Fruit fly (Drosophila melanogaster) ovary, adult (tissue): ENCODE measurements around the gene ort.
A peak's percentile ranks its signal among the peaks of the same experiment; 100 is the strongest.

ENCODE experiments used
- CG17801 ChIP-seq: fragments of 200-800 bp; optimal IDR thresholded peaks from 2 replicates; lab custom pipeline; 2019; ENCODE audit warnings: missing biosample characterization, mild to moderate bottlenecking, missing genetic modification characterization, moderate library complexity; ENCODE audit not compliant: partially characterized antibody

Gene ort

DNA sequence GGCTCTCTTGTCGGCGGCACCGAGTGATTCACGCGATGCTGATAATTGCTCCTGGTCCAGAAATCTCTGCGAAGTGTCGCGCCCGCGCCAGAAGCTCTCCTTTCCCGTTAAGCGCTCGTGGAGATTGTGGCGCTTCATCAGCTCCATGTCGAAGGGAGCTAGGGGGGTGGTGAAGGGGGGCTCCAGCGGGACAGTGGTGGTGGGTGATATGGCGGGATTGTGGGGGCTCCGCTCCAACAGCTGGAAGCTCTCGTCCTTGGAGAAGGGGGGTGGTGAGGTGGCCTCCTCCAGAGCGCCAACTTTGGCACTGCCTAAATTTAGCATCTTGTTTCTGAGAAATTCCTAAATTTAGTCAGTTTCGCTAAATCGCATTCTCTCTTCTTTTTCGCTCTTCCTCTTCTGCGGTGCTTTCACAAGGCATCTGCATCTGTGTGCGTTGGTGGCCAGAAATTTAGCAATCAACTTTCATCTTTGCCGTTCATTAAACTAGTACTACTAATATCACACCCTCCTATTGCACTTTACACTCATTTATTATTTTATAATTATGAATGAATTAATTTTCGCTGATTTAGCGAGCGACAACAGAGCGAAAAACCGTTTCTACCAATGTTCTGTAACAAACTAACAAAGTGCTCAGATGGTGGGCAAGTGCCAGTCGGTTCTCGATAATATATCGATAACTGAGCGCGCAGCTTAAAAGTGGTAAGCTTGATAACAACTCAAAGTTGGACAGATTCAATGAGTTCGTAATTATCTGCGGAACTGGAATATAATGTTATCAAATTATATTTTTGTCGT is 17.3 kb upstream of the ort start, which contains the start of gene subdued:
subdued (minus strand) TSS at position 631 of the 801 bp plus-strand sequence.
- peak; percentile 19 for TF ChIP-seq CG17801 (GFP tag; lab: Kevin White, UChicago)

dm6 chr3R:19642893-19643270 is 16.7 kb upstream of the ort start:
- no peak for TF ChIP-seq CG17801 (GFP tag; lab: Kevin White, UChicago)

- TF ChIP-seq CG17801 (GFP tag; lab: Kevin White, UChicago): peak; percentile 74
Observed at dm6 chr3R:19644094-19644900, 15.3 kb upstream of the ort start, which contains the start of gene Vha13. Gene Vha13 (minus strand): TSS chr3R:19644386.

dm6 chr3R:19644901-19645204 is 14.7 kb upstream of the ort start, which contains the start of gene Nup58:
Gene Nup58 (plus strand): TSS chr3R:19645026.
- peak; percentile 11 for TF ChIP-seq CG17801 (GFP tag; lab: Kevin White, UChicago)

DNA sequence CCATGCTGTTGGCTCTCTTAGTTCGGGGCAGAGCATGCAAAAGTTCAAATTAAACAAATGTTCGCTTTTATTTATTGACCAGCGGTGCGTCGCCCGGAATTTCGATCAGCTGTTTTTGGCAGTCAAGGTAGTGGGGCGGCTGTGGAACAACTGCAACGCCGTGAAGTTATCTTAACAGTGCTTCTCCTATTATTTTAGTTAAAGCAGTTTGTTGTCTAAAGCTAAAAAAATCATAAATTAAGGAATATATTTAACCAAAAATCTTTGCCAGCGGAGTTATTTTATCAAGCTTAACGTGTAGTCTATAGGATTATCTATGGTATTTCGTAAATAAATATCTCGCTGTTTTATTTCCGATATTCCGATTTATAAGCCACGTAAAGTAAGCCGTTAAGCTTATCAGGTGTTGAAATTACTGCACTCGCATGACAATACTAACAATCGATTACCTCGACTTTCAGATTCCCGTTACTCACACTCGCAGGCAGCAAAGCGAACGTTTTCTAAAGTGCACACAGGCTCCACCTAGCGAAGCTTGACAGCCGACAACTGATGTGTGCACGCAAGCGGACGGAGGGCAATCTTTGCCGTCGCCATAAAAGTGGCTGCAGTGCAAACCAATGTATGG is 11.1 kb upstream of the ort start, which contains the start of the genes CG6195 and CG31220:
CG6195 (minus strand) TSS at position 122 of the 628 bp plus-strand sequence.
CG31220 (plus strand) TSS at position 199 of the 628 bp plus-strand sequence.
- no peak for TF ChIP-seq CG17801 (GFP tag; lab: Kevin White, UChicago)

DNA sequence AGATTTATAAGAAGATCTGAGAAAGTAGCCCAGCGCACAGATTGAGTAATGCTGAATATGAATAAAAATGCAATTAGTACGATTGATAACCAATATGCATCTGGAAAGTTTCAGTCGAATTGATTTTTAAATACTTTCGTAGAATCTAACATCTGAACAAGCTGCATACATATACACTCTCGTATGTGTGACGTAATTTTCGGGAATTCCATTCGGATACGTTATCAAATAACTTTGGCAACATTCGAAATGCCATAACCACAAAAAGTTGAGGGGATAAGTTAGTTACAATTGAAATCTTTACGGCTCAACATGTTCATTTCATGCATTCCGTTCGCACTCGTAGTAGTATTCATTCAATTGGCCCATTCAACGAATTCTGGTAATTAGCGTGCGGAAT is 8.8 kb upstream of the ort start, which contains the start of gene CG31219:
CG31219 (plus strand) TSS at position 301 of the 400 bp plus-strand sequence.
- no peak for TF ChIP-seq CG17801 (GFP tag; lab: Kevin White, UChicago)

dm6 chr3R:19656455-19656854 is 3.1 kb upstream of the ort start:
- TF ChIP-seq CG17801 (GFP tag; lab: Kevin White, UChicago): no peak

dm6 chr3R:19657235-19657634 is 2.3 kb upstream of the ort start:
- no peak for TF ChIP-seq CG17801 (GFP tag; lab: Kevin White, UChicago)

- no peak for TF ChIP-seq CG17801 (GFP tag; lab: Kevin White, UChicago)
Observed at dm6 chr3R:19657766-19658165, 1.8 kb upstream of the ort start, which contains the start of gene CG6184. Gene CG6184 (minus strand): TSS chr3R:19657866.

- no peak for TF ChIP-seq CG17801 (GFP tag; lab: Kevin White, UChicago)
Observed at dm6 chr3R:19664713-19665112, 5.2 kb downstream of the ort start, which contains the start of gene CG7432. Gene CG7432 (plus strand): TSS chr3R:19665007.

DNA sequence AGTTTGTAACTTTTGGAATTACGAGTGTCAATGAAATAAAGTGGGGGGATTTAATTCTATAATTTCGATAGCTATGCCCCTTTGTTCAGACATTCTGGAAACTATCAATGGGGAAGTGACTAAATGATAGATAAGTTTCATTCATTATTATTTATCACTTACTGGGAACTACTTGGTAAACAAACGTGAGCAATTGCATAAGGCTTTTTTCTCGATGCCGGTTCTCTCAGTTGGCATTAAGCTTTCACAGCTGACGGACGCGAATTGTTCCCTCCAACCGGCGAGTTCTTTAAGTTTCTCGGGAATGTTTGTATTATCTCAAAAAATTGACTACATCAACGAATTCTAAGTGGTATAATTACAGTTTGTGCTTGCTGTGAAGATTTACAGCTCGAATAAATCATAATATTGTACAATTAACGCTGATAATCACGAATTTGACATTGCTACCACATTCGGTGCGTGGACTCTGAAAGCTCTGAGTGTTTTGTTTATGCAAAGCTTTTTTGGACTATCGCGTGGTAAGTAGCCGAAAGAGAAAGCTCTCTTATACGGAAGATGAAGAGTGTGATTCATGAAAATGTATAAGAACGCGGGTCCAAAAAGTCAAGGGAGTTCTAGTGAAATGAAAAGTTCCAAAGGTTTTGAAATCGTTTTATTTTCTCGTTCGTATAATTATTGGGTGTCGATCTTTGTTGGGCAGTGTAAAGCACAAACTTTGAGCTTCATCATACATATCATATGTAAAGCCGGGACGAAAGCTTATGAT is 11.9 kb downstream of the ort start, which contains the start of gene Naam:
Naam (plus strand) TSS at position 228 of the 769 bp plus-strand sequence.
- peak; percentile 19 for TF ChIP-seq CG17801 (GFP tag; lab: Kevin White, UChicago)

DNA sequence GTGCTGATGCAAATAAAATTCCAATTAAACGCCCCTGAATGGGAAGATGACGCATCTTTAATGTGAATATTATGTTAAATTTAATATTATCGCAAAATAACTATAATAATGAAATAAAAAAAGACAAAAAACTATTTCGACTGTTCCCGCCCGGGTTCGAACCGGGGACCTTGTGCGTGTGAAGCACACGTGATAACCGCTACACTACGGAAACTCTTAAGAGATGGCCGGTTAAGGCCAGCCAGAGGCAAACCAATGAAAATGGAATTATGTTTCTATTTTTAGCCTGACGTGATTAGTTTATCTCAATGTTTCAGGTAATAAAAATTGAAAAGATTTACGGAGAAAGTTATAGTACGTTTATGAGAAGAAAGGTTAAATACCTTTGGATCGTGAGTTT is 12.6 kb downstream of the ort start:
- TF ChIP-seq CG17801 (GFP tag; lab: Kevin White, UChicago): no peak

DNA sequence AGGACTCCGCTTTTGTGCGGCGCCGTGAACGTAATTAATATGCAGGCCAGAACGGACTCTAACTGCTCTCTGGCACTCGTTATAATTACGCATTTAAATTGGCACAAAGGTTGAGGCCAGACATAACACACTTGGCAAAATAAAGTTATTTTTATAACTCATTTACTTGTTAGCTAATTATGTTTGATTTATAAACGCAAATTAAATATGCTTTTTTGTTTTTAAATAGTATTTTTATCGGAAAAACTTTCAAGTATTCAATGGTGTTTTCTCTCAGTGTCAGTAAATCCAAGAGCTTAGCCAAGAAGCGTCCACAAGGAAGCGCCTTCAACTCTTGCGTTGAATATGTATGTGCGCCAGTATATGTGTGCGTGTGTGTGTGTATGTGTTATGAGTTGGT is 13.4 kb downstream of the ort start:
- no peak for TF ChIP-seq CG17801 (GFP tag; lab: Kevin White, UChicago)

DNA sequence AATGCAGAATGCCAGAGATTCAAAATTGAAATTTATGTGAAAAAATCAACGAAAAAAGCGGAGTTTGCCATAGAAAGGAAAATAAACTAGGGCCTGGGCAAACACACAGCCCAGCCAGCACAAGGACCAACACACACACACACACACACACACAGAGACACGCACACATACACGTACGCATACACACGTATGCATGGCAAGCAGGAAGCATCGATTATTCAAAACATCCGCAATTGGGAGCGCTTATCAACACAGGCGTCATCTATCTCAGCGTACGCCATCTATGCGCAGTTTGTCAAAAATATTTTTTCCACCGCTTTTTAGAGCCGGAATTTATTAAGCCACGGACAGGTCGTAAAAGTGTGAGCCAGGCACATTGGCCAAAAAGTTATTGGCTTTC is 20.3 kb downstream of the ort start:
- TF ChIP-seq CG17801 (GFP tag; lab: Kevin White, UChicago): no peak
